Worm (Caenorhabditis elegans) whole organism, L2 larva: ENCODE data around the gene nob-1.

Source experiments
- aly-2 ChIP-seq: fragments of 150-350 bp; optimal IDR thresholded peaks from 2 replicates; lab custom pipeline; 2014; ENCODE audit warnings: missing biosample characterization, missing genetic modification characterization
- lin-13 ChIP-seq: fragments of 150-350 bp; optimal IDR thresholded peaks from 2 replicates; lab custom pipeline; 2014; ENCODE audit warnings: missing biosample characterization, missing genetic modification reagents, missing genetic modification characterization

DNA sequence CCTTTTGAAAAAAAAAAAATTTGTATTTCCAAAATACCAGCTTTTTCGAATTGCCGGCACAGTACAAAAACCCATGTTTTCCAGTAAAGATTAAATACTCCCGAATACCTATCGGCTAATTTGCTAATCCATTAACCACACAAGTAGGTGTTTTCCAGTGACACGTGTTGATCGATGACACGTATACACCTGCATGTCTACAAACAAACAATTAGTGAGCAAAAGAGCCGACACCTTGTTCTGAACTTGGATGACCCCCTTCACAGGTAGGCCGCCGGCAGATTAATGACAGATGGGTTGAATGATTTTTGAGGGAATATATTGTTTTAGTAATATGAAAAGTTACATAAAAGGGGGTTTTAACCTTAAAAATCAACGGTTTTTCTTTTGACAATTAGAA lies 8.5 kb upstream of the nob-1 start:
- TF ChIP-seq lin-13 (GFP tag; lab: Kevin White, UChicago) (no peak), aly-2 (no peak)
